Fruit fly (Drosophila melanogaster) whole organism, embryonic: ENCODE results near the gene w.
A peak's percentile ranks its signal among the peaks of the same experiment; 100 is the strongest.

ENCODE experiments used
- CG11398 ChIP-seq: fragments of 200-800 bp; sonication (Bioruptor generic); optimal IDR thresholded peaks from 2 replicates; lab custom pipeline; 2016; ENCODE audit warnings: missing biosample characterization, missing genetic modification characterization
- CG11723 ChIP-seq: fragments of 200-800 bp; sonication (Bioruptor generic); optimal IDR thresholded peaks from 2 replicates; lab custom pipeline; 2017; ENCODE audit warnings: missing biosample characterization, mild to moderate bottlenecking, missing genetic modification characterization
- CG13775 ChIP-seq: fragments of 200-800 bp; sonication (Bioruptor generic); optimal IDR thresholded peaks from 3 replicates; lab custom pipeline; 2017; ENCODE audit warnings: missing biosample characterization, mild to moderate bottlenecking, missing genetic modification characterization
- CG16815 ChIP-seq: fragments of 200-800 bp; sonication (Bioruptor generic); optimal IDR thresholded peaks from 3 replicates; lab custom pipeline; 2017; ENCODE audit warnings: missing biosample characterization, mild to moderate bottlenecking, missing genetic modification characterization
- CG17359 ChIP-seq: fragments of 200-800 bp; sonication (Bioruptor generic); optimal IDR thresholded peaks from 3 replicates; lab custom pipeline; 2018; ENCODE audit warnings: missing biosample characterization, mild to moderate bottlenecking, missing genetic modification characterization, moderate library complexity
- CG17361 ChIP-seq: fragments of 200-800 bp; sonication (Bioruptor generic); IDR thresholded peaks from 3 replicates; pipeline ENCODE4 v1.3.6; 2022; ENCODE audit warnings: missing biosample characterization, missing genetic modification characterization
- CG17385 ChIP-seq: fragments of 200-800 bp; sonication (Bioruptor generic); optimal IDR thresholded peaks from 3 replicates; lab custom pipeline; 2018; ENCODE audit warnings: missing biosample characterization, mild to moderate bottlenecking, missing genetic modification characterization
- CG17568 ChIP-seq: fragments of 200-800 bp; sonication (Bioruptor generic); optimal IDR thresholded peaks from 2 replicates; lab custom pipeline; 2018; ENCODE audit warnings: missing biosample characterization, mild to moderate bottlenecking, missing genetic modification characterization, moderate library complexity
- CG18599 ChIP-seq: fragments of 200-800 bp; sonication (Bioruptor generic); optimal IDR thresholded peaks from 3 replicates; lab custom pipeline; 2017; ENCODE audit warnings: missing biosample characterization, missing genetic modification characterization, mild to moderate bottlenecking, moderate library complexity, missing genetic modification reagents
- CG34422 ChIP-seq: fragments of 200-800 bp; sonication (Bioruptor generic); IDR thresholded peaks from 3 replicates; pipeline ENCODE4 v1.3.6; 2022; ENCODE audit warnings: missing biosample characterization, missing genetic modification characterization
- CG4360 ChIP-seq: fragments of 200-800 bp; sonication (Bioruptor generic); IDR thresholded peaks from 2 replicates; pipeline ENCODE4 v1.3.6; 2022; ENCODE audit warnings: missing biosample characterization, missing genetic modification characterization
- CG7556 ChIP-seq: fragments of 200-800 bp; sonication (Bioruptor generic); optimal IDR thresholded peaks from 2 replicates; lab custom pipeline; 2017; ENCODE audit warnings: missing biosample characterization, mild to moderate bottlenecking, missing genetic modification characterization
- CG8924 ChIP-seq: fragments of 200-800 bp; optimal IDR thresholded peaks from 3 replicates; lab custom pipeline; 2019; ENCODE audit warnings: missing biosample characterization, mild to moderate bottlenecking, missing genetic modification characterization, moderate library complexity
- CG9437 ChIP-seq: fragments of 200-800 bp; sonication (Bioruptor generic); optimal IDR thresholded peaks from 2 replicates; lab custom pipeline; 2018; ENCODE audit warnings: missing biosample characterization, mild to moderate bottlenecking, missing genetic modification characterization
- Drgx ChIP-seq: fragments of 200-800 bp; sonication (Bioruptor generic); IDR thresholded peaks from 2 replicates; pipeline ENCODE4 v1.3.6; 2022; ENCODE audit warnings: missing biosample characterization, missing genetic modification characterization
- Ets65A ChIP-seq: fragments of 200-800 bp; sonication (Bioruptor generic); peaks from one replicate; lab custom pipeline; 2016; ENCODE audit warnings: missing biosample characterization, missing genetic modification characterization
- Ets97D ChIP-seq: fragments of 200-800 bp; sonication (Bioruptor generic); optimal IDR thresholded peaks from 3 replicates; lab custom pipeline; 2016; ENCODE audit warnings: missing biosample characterization, missing genetic modification characterization
- Gug ChIP-seq: fragments of 200-800 bp; sonication (Bioruptor generic); IDR thresholded peaks from 4 replicates; pipeline ENCODE4 v1.3.6; 2022; ENCODE audit warnings: missing biosample characterization, missing genetic modification characterization
- Jarid2 ChIP-seq: fragments of 200-800 bp; sonication (Bioruptor generic); optimal IDR thresholded peaks from 3 replicates; lab custom pipeline; 2017; ENCODE audit warnings: mild to moderate bottlenecking, missing biosample characterization, missing genetic modification reagents, missing genetic modification characterization
- Med ChIP-seq: fragments of 200-800 bp; sonication (Bioruptor generic); peaks from one replicate; lab custom pipeline; 2016; ENCODE audit warnings: missing biosample characterization, missing genetic modification characterization, mild to moderate bottlenecking, inconsistent platforms, moderate library complexity
- Trl ChIP-seq, 3 experiments: fragments of >200 bp in 2 of 3; fragments of 200-800 bp in 1 of 3; sonication (Bioruptor generic) in 1 of 3; optimal IDR thresholded peaks; 2 replicates in 1 of 3; 3 replicates in 2 of 3; lab custom pipeline; 2016 to 2017; ENCODE audit warnings: missing biosample characterization in 1 of 3, missing genetic modification characterization in 1 of 3
- YL-1 ChIP-seq: fragments of 200-800 bp; sonication (Bioruptor generic); optimal IDR thresholded peaks from 3 replicates; lab custom pipeline; 2017; ENCODE audit warnings: missing biosample characterization, mild to moderate bottlenecking, missing genetic modification characterization
- aop ChIP-seq: fragments of 200-800 bp; sonication (Bioruptor generic); IDR thresholded peaks from 2 replicates; pipeline ENCODE4 v1.3.6; 2022; ENCODE audit warnings: missing biosample characterization, missing genetic modification characterization
- bab2 ChIP-seq: fragments of 200-800 bp; sonication (Bioruptor generic); optimal IDR thresholded peaks from 2 replicates; lab custom pipeline; 2016; ENCODE audit warnings: missing biosample characterization, missing genetic modification characterization
- bigmax ChIP-seq: fragments of 200-800 bp; sonication (Bioruptor generic); optimal IDR thresholded peaks from 2 replicates; lab custom pipeline; 2018; ENCODE audit warnings: missing biosample characterization, mild to moderate bottlenecking, missing genetic modification characterization
- cg ChIP-seq: fragments of 200-800 bp; sonication (Bioruptor generic); optimal IDR thresholded peaks from 3 replicates; lab custom pipeline; 2019; ENCODE audit warnings: missing biosample characterization, mild to moderate bottlenecking, missing genetic modification characterization, moderate library complexity
- crp ChIP-seq, 2 experiments: fragments of 200-800 bp; sonication (Bioruptor generic); optimal IDR thresholded peaks; 2 replicates in 1 of 2; 3 replicates in 1 of 2; lab custom pipeline; 2017; ENCODE audit warnings: missing biosample characterization in 2 of 2, missing genetic modification characterization in 2 of 2, mild to moderate bottlenecking in 1 of 2, moderate library complexity in 1 of 2
- ind ChIP-seq: fragments of 200-800 bp; sonication (Bioruptor generic); optimal IDR thresholded peaks from 3 replicates; lab custom pipeline; 2016; ENCODE audit warnings: missing biosample characterization, missing genetic modification characterization
- kni ChIP-seq: fragments of 200-800 bp; sonication (Bioruptor generic); optimal IDR thresholded peaks from 3 replicates; lab custom pipeline; 2017; ENCODE audit warnings: mild to moderate bottlenecking, missing biosample characterization, missing genetic modification reagents, missing genetic modification characterization
- lilli ChIP-seq: fragments of 200-800 bp; sonication (Bioruptor generic); optimal IDR thresholded peaks from 3 replicates; lab custom pipeline; 2016; ENCODE audit warnings: missing biosample characterization, missing genetic modification characterization
- nom ChIP-seq: fragments of 200-800 bp; sonication (Bioruptor generic); optimal IDR thresholded peaks from 2 replicates; lab custom pipeline; 2017; ENCODE audit warnings: missing biosample characterization, missing genetic modification characterization, mild to moderate bottlenecking, moderate library complexity, missing genetic modification reagents
- onecut ChIP-seq: fragments of 200-800 bp; sonication (Bioruptor generic); IDR thresholded peaks from 2 replicates; pipeline ENCODE4 v1.3.6; 2022; ENCODE audit warnings: missing biosample characterization, missing genetic modification characterization
- pum ChIP-seq: fragments of 200-800 bp; sonication (Bioruptor generic); optimal IDR thresholded peaks from 2 replicates; lab custom pipeline; 2016; ENCODE audit warnings: missing biosample characterization, missing genetic modification characterization
- repo ChIP-seq: fragments of 200-800 bp; sonication (Bioruptor generic); optimal IDR thresholded peaks from 2 replicates; lab custom pipeline; 2016; ENCODE audit warnings: missing biosample characterization, missing genetic modification characterization
- schlank ChIP-seq: fragments of 200-800 bp; sonication (Bioruptor generic); optimal IDR thresholded peaks from 2 replicates; lab custom pipeline; 2018; ENCODE audit warnings: missing biosample characterization, mild to moderate bottlenecking, missing genetic modification characterization
- slp2 ChIP-seq: fragments of 200-800 bp; sonication (Bioruptor generic); optimal IDR thresholded peaks from 2 replicates; lab custom pipeline; 2016; ENCODE audit warnings: missing biosample characterization, missing genetic modification characterization
- sqz ChIP-seq: fragments of 200-800 bp; sonication (Bioruptor generic); optimal IDR thresholded peaks from 3 replicates; lab custom pipeline; 2018; ENCODE audit warnings: missing biosample characterization, mild to moderate bottlenecking, missing genetic modification characterization
- sr ChIP-seq: fragments of 200-800 bp; sonication (Bioruptor generic); IDR thresholded peaks from 3 replicates; pipeline ENCODE4 v1.3.6; 2022; ENCODE audit warnings: missing biosample characterization, missing genetic modification characterization
- tin ChIP-seq: fragments of 200-800 bp; sonication (Bioruptor generic); optimal IDR thresholded peaks from 3 replicates; lab custom pipeline; 2016; ENCODE audit warnings: missing biosample characterization, missing genetic modification characterization
- tll ChIP-seq, 2 experiments: fragments of 200-800 bp in 1 of 2; fragments of >200 bp in 1 of 2; sonication (Bioruptor generic) in 1 of 2; optimal IDR thresholded peaks; 2 replicates each; lab custom pipeline; 2017 to 2019; ENCODE audit warnings: missing biosample characterization in 2 of 2, missing genetic modification characterization in 2 of 2, mild to moderate bottlenecking in 1 of 2, moderate library complexity in 1 of 2
- vnd ChIP-seq: fragments of 200-800 bp; sonication (Bioruptor generic); IDR thresholded peaks from 3 replicates; pipeline ENCODE4 v1.3.6; 2022; ENCODE audit warnings: missing biosample characterization, missing genetic modification characterization; ENCODE audit not compliant: partially characterized antibody
- yki ChIP-seq: fragments of >200 bp; optimal IDR thresholded peaks from 3 replicates; lab custom pipeline; 2018

The w gene

DNA sequence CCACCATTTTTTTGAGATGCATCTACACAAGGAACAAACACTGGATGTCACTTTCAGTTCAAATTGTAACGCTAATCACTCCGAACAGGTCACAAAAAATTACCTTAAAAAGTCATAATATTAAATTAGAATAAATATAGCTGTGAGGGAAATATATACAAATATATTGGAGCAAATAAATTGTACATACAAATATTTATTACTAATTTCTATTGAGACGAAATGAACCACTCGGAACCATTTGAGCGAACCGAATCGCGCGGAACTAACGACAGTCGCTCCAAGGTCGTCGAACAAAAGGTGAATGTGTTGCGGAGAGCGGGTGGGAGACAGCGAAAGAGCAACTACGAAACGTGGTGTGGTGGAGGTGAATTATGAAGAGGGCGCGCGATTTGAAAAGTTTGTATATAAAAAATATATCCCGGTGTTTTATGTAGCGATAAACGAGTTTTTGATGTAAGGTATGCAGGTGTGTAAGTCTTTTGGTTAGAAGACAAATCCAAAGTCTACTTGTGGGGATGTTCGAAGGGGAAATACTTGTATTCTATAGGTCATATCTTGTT, 6.1 kb downstream of the w start, which contains the start of gene CG32795 (continued):
- TF ChIP-seq aop (GFP tag; lab: Robert Waterston, UW) (no peak), CG9437 (GFP tag; lab: Kevin White, UChicago) (peak; percentile 57), lilli (peak; percentile 12)

DNA sequence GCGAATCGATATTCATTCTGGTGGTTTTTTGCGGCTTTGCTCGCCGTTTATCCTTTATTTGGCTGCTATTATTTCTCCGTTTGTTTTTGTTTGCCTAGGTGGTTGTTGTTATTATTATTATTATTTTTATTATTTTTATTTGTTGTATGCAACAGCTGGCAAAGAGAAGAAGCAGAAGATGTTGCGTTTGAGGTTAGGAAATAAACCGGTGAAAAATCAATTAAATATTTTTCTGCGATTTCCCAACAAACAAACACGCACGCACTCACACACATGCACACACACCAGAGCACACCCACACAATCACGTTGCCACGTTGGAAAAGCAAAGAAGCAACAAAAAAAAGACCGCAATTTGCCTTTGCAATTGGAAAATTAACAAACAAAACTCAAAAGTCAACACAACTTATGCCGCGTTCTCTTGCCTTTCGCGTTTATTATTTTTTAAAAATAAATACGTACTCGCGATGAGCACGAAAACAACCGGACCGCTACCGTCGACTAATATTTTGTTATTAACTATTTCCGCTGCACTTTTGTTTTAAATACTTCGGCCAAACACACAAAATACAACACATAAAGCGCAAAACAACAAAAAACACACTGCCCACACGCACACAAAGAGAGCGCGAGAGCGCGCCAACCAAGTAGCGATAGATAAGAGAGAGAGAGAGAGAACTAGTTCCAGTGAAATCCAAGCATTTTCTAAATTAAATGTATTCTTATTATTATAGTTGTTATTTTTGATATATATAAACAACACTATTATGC, 6.8 kb downstream of the w start:
- no peak for TF ChIP-seq schlank (tag; lab: Kevin White, UChicago)
- no peak for TF ChIP-seq tin
- TF ChIP-seq CG16815 (GFP tag; lab: Kevin White, UChicago): no peak
- TF ChIP-seq repo (GFP tag; lab: Kevin White, UChicago): no peak
- peak; percentile 30 for TF ChIP-seq sqz (GFP tag; lab: Kevin White, UChicago)
- no peak for TF ChIP-seq pum
- peak in 1 of 2 experiments; percentile 33 for TF ChIP-seq tll (GFP tag; optimal IDR thresholded peaks at IDR 0.05; lab: Kevin White, UChicago)
- no peak for TF ChIP-seq CG17359 (tag; lab: Kevin White, UChicago)
- peak; percentile 70 for TF ChIP-seq cg (GFP tag; lab: Kevin White, UChicago)
- TF ChIP-seq vnd: no peak
- peak; percentile 51; the same call in 1 of the 2 replicates for TF ChIP-seq CG4360 (GFP tag; lab: Robert Waterston, UW)
- TF ChIP-seq CG13775 (GFP tag; lab: Kevin White, UChicago): peak; percentile 35
- TF ChIP-seq CG17385: peak; percentile 34
- peak; percentile 8 for TF ChIP-seq CG17568 (GFP tag; lab: Kevin White, UChicago)
- TF ChIP-seq ind (GFP tag; lab: Kevin White, UChicago): no peak
- peak; percentile 58 for TF ChIP-seq Med
- TF ChIP-seq CG11723 (GFP tag; lab: Kevin White, UChicago): peak; percentile 16
- no peak for TF ChIP-seq crp (GFP tag; optimal IDR thresholded peaks at IDR 0.05; lab: Kevin White, UChicago)
- no peak for TF ChIP-seq Gug
- no peak for TF ChIP-seq bab2 (GFP tag; lab: Kevin White, UChicago)
- TF ChIP-seq onecut (GFP tag; lab: Robert Waterston, UW): peak; percentile 75
- peak; percentile 32; the same call in 1 of the 3 replicates for TF ChIP-seq CG34422
- TF ChIP-seq CG17361 (GFP tag; lab: Robert Waterston, UW): peak; percentile 41; the same call in 1 of the 3 replicates
- peak; percentile 19 for TF ChIP-seq Ets65A (GFP tag; lab: Kevin White, UChicago)
- no peak for TF ChIP-seq CG11398 (GFP tag; lab: Kevin White, UChicago)
- TF ChIP-seq Trl (optimal IDR thresholded peaks at IDR 0.05; lab: Kevin White, UChicago): peak; percentile 91 to 92
- TF ChIP-seq Trl (GFP tag; optimal IDR thresholded peaks at IDR 0.05; lab: Kevin White, UChicago): no peak
- TF ChIP-seq bigmax (GFP tag; lab: Kevin White, UChicago): peak; percentile 85
- TF ChIP-seq slp2 (GFP tag; lab: Kevin White, UChicago): no peak
- peak; percentile 16 for TF ChIP-seq CG7556 (GFP tag; lab: Kevin White, UChicago)
- peak; percentile 48 for TF ChIP-seq nom (GFP tag; lab: Kevin White, UChicago)
- no peak for TF ChIP-seq Ets97D (GFP tag; lab: Kevin White, UChicago)
- no peak for TF ChIP-seq YL-1
- TF ChIP-seq Jarid2 (GFP tag; lab: Kevin White, UChicago): peak; percentile 3
- peak; percentile 10 for TF ChIP-seq CG18599 (GFP tag; lab: Kevin White, UChicago)
- peak; percentile 47 for TF ChIP-seq yki (lab: Kevin White, UChicago)
- peak; percentile 23 for TF ChIP-seq kni (GFP tag; lab: Kevin White, UChicago)
- peak; percentile 27; the same call in 1 of the 2 replicates for TF ChIP-seq Drgx
- 0 out of 3 replicates have a peak, but pooled peaks have one; percentile 6 for TF ChIP-seq sr (GFP tag; lab: Robert Waterston, UW)
- TF ChIP-seq CG8924 (tag; lab: Kevin White, UChicago): peak; percentile 60
